Worm (Caenorhabditis elegans) whole organism, L1 larva: ENCODE data around the gene C47E8.1.

Experiments used
- alr-1 ChIP-seq: fragments of 200-800 bp; sonication (Bioruptor generic); optimal IDR thresholded peaks from 2 replicates; lab custom pipeline; 2018; ENCODE audit warnings: borderline replicate concordance, mild to moderate bottlenecking, missing genetic modification characterization, missing compliant biosample characterization
- ama-1 ChIP-seq: fragments of 150-350 bp; optimal IDR thresholded peaks from 2 replicates; lab custom pipeline; 2014
- egl-27 ChIP-seq, 2 experiments: fragments of 150-350 bp in 1 of 2; sonication (generic microtip); optimal IDR thresholded peaks; 3 replicates each; lab custom pipeline; 2017 to 2018; ENCODE audit warnings: missing biosample characterization in 2 of 2, missing genetic modification characterization in 2 of 2, missing genetic modification reagents in 2 of 2
- elt-2 ChIP-seq: sonication (generic microtip); optimal IDR thresholded peaks from 2 replicates; lab custom pipeline; 2016; ENCODE audit warnings: missing genetic modification characterization, mild to moderate bottlenecking, inconsistent platforms, missing compliant biosample characterization, missing genetic modification reagents
- jun-1 ChIP-seq: fragments of 150-350 bp; optimal IDR thresholded peaks from 2 replicates; lab custom pipeline; 2014; ENCODE audit warnings: missing biosample characterization, missing genetic modification reagents, missing genetic modification characterization
- lin-15B ChIP-seq: fragments of 150-350 bp; sonication (generic microtip); optimal IDR thresholded peaks from 3 replicates; lab custom pipeline; 2014; ENCODE audit warnings: missing biosample characterization, missing genetic modification characterization
- nhr-237 ChIP-seq: fragments of 150-350 bp; optimal IDR thresholded peaks from 2 replicates; lab custom pipeline; 2014; ENCODE audit warnings: missing biosample characterization, missing genetic modification characterization
- unc-62 ChIP-seq: fragments of 150-350 bp; optimal IDR thresholded peaks from 2 replicates; lab custom pipeline; 2014; ENCODE audit warnings: missing biosample characterization, missing genetic modification reagents, missing genetic modification characterization

ce11 chrV:14707958-14708357 lies 42.1 kb downstream of the C47E8.1 start, which contains the start of gene R08A2.9:
- no peak for TF ChIP-seq nhr-237
- no peak for TF ChIP-seq alr-1
- no peak for TF ChIP-seq lin-15B (tag; lab: Kevin White, UChicago)
- TF ChIP-seq jun-1 (tag; lab: Kevin White, UChicago) = no peak
- TF ChIP-seq unc-62 (GFP tag; lab: Kevin White, UChicago) = no peak
- TF ChIP-seq egl-27 (tag; optimal IDR thresholded peaks at IDR 0.05; lab: Kevin White, UChicago) = no peak
- TF ChIP-seq ama-1 = no peak
- TF ChIP-seq elt-2 (tag; lab: Kevin White, UChicago) = no peak
